Worm (Caenorhabditis elegans): ENCODE results near the gene unc-39.

DNA sequence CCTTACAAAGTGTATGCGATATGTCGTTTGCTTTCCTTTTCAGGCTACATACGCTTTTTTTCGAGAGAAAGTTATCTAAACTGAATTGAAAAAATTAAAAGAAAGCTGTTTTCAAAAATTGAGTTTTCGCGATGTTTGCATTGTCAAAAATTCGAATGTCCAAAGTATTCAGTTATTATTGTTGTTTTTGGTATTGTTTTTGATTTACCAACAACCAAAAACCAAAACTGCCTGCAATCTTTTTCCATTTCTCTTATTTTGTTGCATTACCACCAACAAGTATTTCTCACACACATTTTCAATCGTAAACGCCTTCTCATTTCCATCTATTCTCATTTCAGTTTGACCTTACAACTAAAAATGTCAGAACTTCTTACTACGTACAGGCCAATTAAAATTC, 44.1 kb upstream of the unc-39 start, which contains the start of gene pepm-1:
- no peak for TF ChIP-seq ceh-43 (GFP tag; optimal IDR thresholded peaks at IDR 0.05)
- no peak for TF ChIP-seq unc-39 (tag; optimal IDR thresholded peaks at IDR 0.05)
- TF ChIP-seq unc-62 (GFP tag; optimal IDR thresholded peaks at IDR 0.05) = no peak
- TF ChIP-seq lin-32 (GFP tag; optimal IDR thresholded peaks at IDR 0.05) = no peak
- TF ChIP-seq snpc-4 (tag; optimal IDR thresholded peaks at IDR 0.05) = no peak

Data from whole organism, mixed stage, embryonic.